Fruit fly (Drosophila melanogaster) whole organism, wandering third instar larva: Measurements from ENCODE around the gene Samuel.
A peak's percentile ranks its signal among the peaks of the same experiment; 100 is the strongest.

Experiments
- Abd-B ChIP-seq: fragments of >200 bp; optimal IDR thresholded peaks from 2 replicates; lab custom pipeline; 2017; ENCODE audit warnings: missing biosample characterization, missing genetic modification characterization
- CG32264 ChIP-seq: fragments of 200-800 bp; sonication (Bioruptor generic); optimal IDR thresholded peaks from 2 replicates; lab custom pipeline; 2016; ENCODE audit warnings: missing biosample characterization, missing genetic modification characterization
- CG9705 ChIP-seq: fragments of 200-800 bp; sonication (Bioruptor generic); optimal IDR thresholded peaks from 2 replicates; lab custom pipeline; 2018; ENCODE audit warnings: missing biosample characterization, mild to moderate bottlenecking, missing genetic modification characterization
- CrebA ChIP-seq: fragments of 200-800 bp; sonication (Bioruptor generic); optimal IDR thresholded peaks from 2 replicates; lab custom pipeline; 2016; ENCODE audit warnings: missing biosample characterization, mild to moderate bottlenecking, missing genetic modification characterization, borderline replicate concordance
- Dfd ChIP-seq: fragments of >200 bp; optimal IDR thresholded peaks from 2 replicates; lab custom pipeline; 2017; ENCODE audit warnings: missing biosample characterization, missing genetic modification characterization
- Dif ChIP-seq: fragments of 200-275, 200-300 bp; sonication (Bioruptor generic); optimal IDR thresholded peaks from 2 replicates; lab custom pipeline; 2018; ENCODE audit warnings: missing biosample characterization, missing genetic modification characterization; ENCODE audit not compliant: partially characterized antibody
- GATAd ChIP-seq: sonication (Bioruptor generic); optimal IDR thresholded peaks from 2 replicates; lab custom pipeline; 2016; ENCODE audit warnings: missing biosample characterization, missing genetic modification characterization
- HLH106 ChIP-seq: fragments of 200-800 bp; optimal IDR thresholded peaks from 3 replicates; lab custom pipeline; 2019; ENCODE audit warnings: missing biosample characterization, mild to moderate bottlenecking, missing genetic modification characterization, moderate library complexity
- Hnf4 ChIP-seq: fragments of 200-800 bp; sonication (Bioruptor generic); optimal IDR thresholded peaks from 2 replicates; lab custom pipeline; 2016; ENCODE audit warnings: missing biosample characterization, mild to moderate bottlenecking, missing genetic modification characterization
- Hr78 ChIP-seq: fragments of >200 bp; optimal IDR thresholded peaks from 2 replicates; lab custom pipeline; 2017; ENCODE audit warnings: missing biosample characterization, missing genetic modification characterization
- Hr83 ChIP-seq: fragments of 200-300 bp; sonication (Bioruptor generic); optimal IDR thresholded peaks from 2 replicates; lab custom pipeline; 2016; ENCODE audit warnings: missing biosample characterization, mild to moderate bottlenecking, missing genetic modification characterization, moderate library complexity; ENCODE audit not compliant: poor library complexity, severe bottlenecking
- Jra ChIP-seq: sonication (Bioruptor generic); optimal IDR thresholded peaks from 2 replicates; lab custom pipeline; 2016; ENCODE audit warnings: missing biosample characterization, missing genetic modification characterization
- Mio ChIP-seq: sonication (Bioruptor generic); optimal IDR thresholded peaks from 2 replicates; lab custom pipeline; 2016; ENCODE audit warnings: missing biosample characterization, missing genetic modification characterization
- Myc ChIP-seq: fragments of >200 bp; optimal IDR thresholded peaks from 2 replicates; lab custom pipeline; 2017
- N ChIP-seq: fragments of >200 bp; optimal IDR thresholded peaks from 2 replicates; lab custom pipeline; 2018; ENCODE audit warnings: missing biosample characterization, missing external identifiers, missing genetic modification characterization
- OdsH ChIP-seq: fragments of 200-800 bp; sonication (Bioruptor generic); optimal IDR thresholded peaks from 2 replicates; lab custom pipeline; 2016; ENCODE audit warnings: missing biosample characterization, mild to moderate bottlenecking, missing genetic modification characterization
- Rel ChIP-seq, 2 experiments: fragments of 200-800 bp; sonication (Bioruptor generic) in 1 of 2; optimal IDR thresholded peaks; 2 replicates in 1 of 2; 3 replicates in 1 of 2; lab custom pipeline; 2016 to 2019; ENCODE audit warnings: mild to moderate bottlenecking in 2 of 2, missing biosample characterization in 2 of 2, missing genetic modification characterization in 2 of 2, moderate library complexity in 1 of 2
- Sp1 ChIP-seq: fragments of 200-800 bp; sonication (Bioruptor generic); optimal IDR thresholded peaks from 3 replicates; lab custom pipeline; 2019; ENCODE audit warnings: missing biosample characterization, mild to moderate bottlenecking, missing genetic modification characterization, moderate library complexity
- Vsx2 ChIP-seq: fragments of 200-300, 225-300 bp; sonication (Bioruptor generic); optimal IDR thresholded peaks from 2 replicates; lab custom pipeline; 2018; ENCODE audit warnings: missing biosample characterization, missing genetic modification characterization; ENCODE audit not compliant: partially characterized antibody
- br ChIP-seq: fragments of 200-800 bp; sonication (Bioruptor generic); optimal IDR thresholded peaks from 2 replicates; lab custom pipeline; 2016; ENCODE audit warnings: missing biosample characterization, missing genetic modification characterization
- brk ChIP-seq: fragments of 200-800 bp; sonication (Bioruptor generic); optimal IDR thresholded peaks from 2 replicates; lab custom pipeline; 2016; ENCODE audit warnings: missing biosample characterization, mild to moderate bottlenecking, missing genetic modification characterization
- dl ChIP-seq, 2 experiments: fragments of 175-275, 200-275 bp in 1 of 2; fragments of 200-275 bp in 1 of 2; sonication (Bioruptor generic); optimal IDR thresholded peaks; lab custom pipeline; 2018; ENCODE audit warnings: mild to moderate bottlenecking in 2 of 2, missing biosample characterization in 2 of 2, missing genetic modification characterization in 2 of 2, moderate library complexity in 2 of 2; ENCODE audit not compliant: partially characterized antibody in 2 of 2, insufficient read depth in 1 of 2
- dmrt93B ChIP-seq: fragments of 200-800 bp; sonication (Bioruptor generic); optimal IDR thresholded peaks from 2 replicates; lab custom pipeline; 2018; ENCODE audit warnings: missing biosample characterization, mild to moderate bottlenecking, missing genetic modification characterization
- dsf ChIP-seq: sonication (Bioruptor generic); optimal IDR thresholded peaks from 2 replicates; lab custom pipeline; 2016; ENCODE audit warnings: missing biosample characterization, missing genetic modification characterization, borderline replicate concordance
- ey ChIP-seq: fragments of 200-800 bp; sonication (Bioruptor generic); optimal IDR thresholded peaks from 2 replicates; lab custom pipeline; 2016; ENCODE audit warnings: missing biosample characterization, missing genetic modification characterization
- foxo ChIP-seq, 2 experiments: fragments of 200-800 bp; sonication (Bioruptor generic); optimal IDR thresholded peaks; 2 replicates in 1 of 2; 3 replicates in 1 of 2; lab custom pipeline; 2016 to 2017; ENCODE audit warnings: missing biosample characterization in 2 of 2, missing genetic modification characterization in 2 of 2
- fru ChIP-seq: fragments of 200-800 bp; sonication (Bioruptor generic); optimal IDR thresholded peaks from 3 replicates; lab custom pipeline; 2016; ENCODE audit warnings: missing biosample characterization, mild to moderate bottlenecking, missing genetic modification characterization
- h ChIP-seq: fragments of 200-800 bp; sonication (Bioruptor generic); optimal IDR thresholded peaks from 3 replicates; lab custom pipeline; 2016; ENCODE audit warnings: missing biosample characterization, mild to moderate bottlenecking, missing genetic modification characterization
- jim ChIP-seq: fragments of 175-275, 200-325 bp; sonication (Bioruptor generic); optimal IDR thresholded peaks from 2 replicates; lab custom pipeline; 2016; ENCODE audit warnings: missing biosample characterization, mild to moderate bottlenecking, missing genetic modification characterization
- lola ChIP-seq: fragments of >200 bp; optimal IDR thresholded peaks from 2 replicates; lab custom pipeline; 2017; ENCODE audit warnings: missing biosample characterization, missing genetic modification characterization
- pan ChIP-seq: fragments of >200 bp; optimal IDR thresholded peaks from 2 replicates; lab custom pipeline; 2017
- psq ChIP-seq: fragments of 200-800 bp; sonication (Bioruptor generic); optimal IDR thresholded peaks from 3 replicates; lab custom pipeline; 2017; ENCODE audit warnings: missing biosample characterization, mild to moderate bottlenecking, missing genetic modification characterization, moderate library complexity
- rgr ChIP-seq: fragments of 200-800 bp; sonication (Bioruptor generic); optimal IDR thresholded peaks from 3 replicates; lab custom pipeline; 2016; ENCODE audit warnings: missing biosample characterization, mild to moderate bottlenecking, missing genetic modification characterization
- sage ChIP-seq: fragments of 200-800 bp; sonication (Bioruptor generic); optimal IDR thresholded peaks from 2 replicates; lab custom pipeline; 2016; ENCODE audit warnings: missing biosample characterization, mild to moderate bottlenecking, missing genetic modification characterization
- sv ChIP-seq: fragments of 200-800 bp; sonication (Bioruptor generic); optimal IDR thresholded peaks from 3 replicates; lab custom pipeline; 2016; ENCODE audit warnings: missing biosample characterization, missing genetic modification characterization
- tai ChIP-seq: sonication (Bioruptor generic); optimal IDR thresholded peaks from 2 replicates; lab custom pipeline; 2016; ENCODE audit warnings: missing biosample characterization, missing genetic modification characterization
- usp ChIP-seq: fragments of >200 bp; optimal IDR thresholded peaks from 2 replicates; lab custom pipeline; 2017; ENCODE audit warnings: missing biosample characterization, missing genetic modification characterization
- woc ChIP-seq: sonication (Bioruptor generic); optimal IDR thresholded peaks from 2 replicates; lab custom pipeline; 2016; ENCODE audit warnings: missing biosample characterization, mild to moderate bottlenecking, missing genetic modification characterization

Gene Samuel

DNA sequence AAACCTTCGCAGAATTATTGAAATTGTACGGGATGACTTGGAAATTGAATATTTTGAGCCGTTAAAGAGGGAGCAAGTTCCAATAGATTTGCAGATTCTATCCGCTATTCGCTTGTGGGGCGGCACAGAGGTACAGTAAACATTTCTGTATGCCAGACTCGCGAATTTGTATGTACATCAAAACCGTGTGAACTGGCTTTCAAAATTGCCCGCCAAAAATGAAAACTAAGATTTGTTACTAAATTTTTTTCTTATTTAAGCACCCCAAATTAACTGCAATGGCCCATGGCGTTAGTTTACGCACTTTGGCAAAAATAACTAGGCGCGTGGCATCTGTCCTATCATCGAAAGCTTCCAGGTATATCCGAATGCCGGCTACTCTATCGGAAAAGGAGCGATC, 78.8 kb downstream of the Samuel start:
- no peak for TF ChIP-seq fru
- TF ChIP-seq HLH106 (tag; lab: Kevin White, UChicago) = no peak
- TF ChIP-seq Jra (GFP tag; lab: Kevin White, UChicago) = no peak
- no peak for TF ChIP-seq Hnf4 (GFP tag; lab: Kevin White, UChicago)
- no peak for TF ChIP-seq Rel (GFP tag; optimal IDR thresholded peaks at IDR 0.05; lab: Kevin White, UChicago)
- no peak for TF ChIP-seq Rel (tag; optimal IDR thresholded peaks at IDR 0.05; lab: Kevin White, UChicago)
- no peak for TF ChIP-seq dsf (GFP tag; lab: Kevin White, UChicago)
- TF ChIP-seq jim = no peak
- TF ChIP-seq Hr78 (GFP tag; lab: Kevin White, UChicago) = no peak
- no peak for TF ChIP-seq woc (GFP tag; lab: Kevin White, UChicago)
- TF ChIP-seq dl (GFP tag; optimal IDR thresholded peaks at IDR 0.05; lab: Kevin White, UChicago; ENCODE audit: insufficient read depth in 1 of 2, partially characterized antibody in 2 of 2) = no peak
- no peak for TF ChIP-seq Sp1

- no peak for TF ChIP-seq Mio (GFP tag; lab: Kevin White, UChicago)
- no peak for TF ChIP-seq Hr78 (GFP tag; lab: Kevin White, UChicago)
- TF ChIP-seq sv (GFP tag; lab: Kevin White, UChicago) = peak; percentile 50
- peak; percentile 57 for TF ChIP-seq tai (GFP tag; lab: Kevin White, UChicago)
- no peak for TF ChIP-seq foxo (GFP tag; optimal IDR thresholded peaks at IDR 0.05; lab: Kevin White, UChicago)
- no peak for TF ChIP-seq CG32264
- no peak for TF ChIP-seq sage (GFP tag; lab: Kevin White, UChicago)
- TF ChIP-seq ey (GFP tag; lab: Kevin White, UChicago) = peak; percentile 44
- TF ChIP-seq Sp1 = no peak
- TF ChIP-seq Abd-B (GFP tag; lab: Kevin White, UChicago) = no peak
- TF ChIP-seq Rel (GFP tag; optimal IDR thresholded peaks at IDR 0.05; lab: Kevin White, UChicago) = no peak
- peak; percentile 47 for TF ChIP-seq Rel (tag; optimal IDR thresholded peaks at IDR 0.05; lab: Kevin White, UChicago)
- peak; percentile 67 for TF ChIP-seq brk (GFP tag; lab: Kevin White, UChicago)
- TF ChIP-seq fru = no peak
- TF ChIP-seq dl (GFP tag; optimal IDR thresholded peaks at IDR 0.05; lab: Kevin White, UChicago; ENCODE audit: insufficient read depth in 1 of 2, partially characterized antibody in 2 of 2) = no peak
- no peak for TF ChIP-seq Dfd (GFP tag; lab: Kevin White, UChicago)
- TF ChIP-seq CrebA = no peak
- TF ChIP-seq lola (GFP tag; lab: Kevin White, UChicago) = no peak
- peak; percentile 28 for TF ChIP-seq woc (GFP tag; lab: Kevin White, UChicago)
- TF ChIP-seq dmrt93B (GFP tag; lab: Kevin White, UChicago) = no peak
- no peak for TF ChIP-seq rgr (GFP tag; lab: Kevin White, UChicago)
- no peak for TF ChIP-seq pan (lab: Kevin White, UChicago)
- TF ChIP-seq Myc = no peak
- TF ChIP-seq N (GFP tag; lab: Kevin White, UChicago) = no peak
- no peak for TF ChIP-seq dsf (GFP tag; lab: Kevin White, UChicago)
- no peak for TF ChIP-seq usp (GFP tag; lab: Kevin White, UChicago)
- TF ChIP-seq h = no peak
- peak; percentile 49 for TF ChIP-seq psq (GFP tag; lab: Kevin White, UChicago)
- TF ChIP-seq Jra (GFP tag; lab: Kevin White, UChicago) = no peak
- TF ChIP-seq Dif (GFP tag; lab: Kevin White, UChicago) = peak; percentile 61
- no peak for TF ChIP-seq br (GFP tag; lab: Kevin White, UChicago)
- no peak for TF ChIP-seq jim
- TF ChIP-seq Hr83 = no peak
- TF ChIP-seq Hnf4 (GFP tag; lab: Kevin White, UChicago) = no peak
- peak; percentile 93 for TF ChIP-seq Vsx2 (GFP tag; lab: Kevin White, UChicago)
- TF ChIP-seq GATAd (GFP tag; lab: Kevin White, UChicago) = no peak
- no peak for TF ChIP-seq CG9705
- no peak for TF ChIP-seq HLH106 (tag; lab: Kevin White, UChicago)
- peak; percentile 50 for TF ChIP-seq OdsH (GFP tag; lab: Kevin White, UChicago)
Observed at dm6 chr2L:10987370-10987853, 79.4 kb downstream of the Samuel start, which contains the start of the genes piwi and CG12253. Gene piwi, minus strand, starts transcription at chr2L:10987420. Gene CG12253, plus strand, starts transcription at chr2L:10987806.
